Fruit fly (Drosophila melanogaster): ENCODE results near the gene CG46397.

The CG46397 gene

DNA sequence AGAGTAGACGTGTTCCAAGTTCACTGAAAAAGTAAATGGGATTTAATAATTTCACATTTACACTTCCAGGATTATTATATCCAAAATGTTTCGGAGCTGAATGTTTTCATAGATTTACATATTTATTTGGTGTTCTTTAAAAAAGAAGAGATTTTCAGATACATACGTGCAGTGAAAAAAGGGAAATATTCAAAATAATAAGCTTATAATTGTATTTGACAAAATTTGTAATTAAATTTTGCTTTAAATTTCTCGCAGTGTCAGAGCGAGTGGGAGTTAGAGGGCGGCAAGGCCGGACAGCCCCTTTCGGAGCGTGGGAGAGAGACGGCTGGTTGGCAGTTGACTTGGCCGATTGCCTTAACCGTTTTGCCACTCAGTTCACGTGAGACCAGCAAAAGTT lies 10.1 kb upstream of the CG46397 start, which contains the start of gene Tsp29Fb:
TSS of gene Tsp29Fb (plus strand) at position 388 of the 400 bp plus-strand sequence.
- TF ChIP-seq psq (optimal IDR thresholded peaks at IDR 0.05) (no peak), CG8478 (optimal IDR thresholded peaks at IDR 0.05) (no peak), usp (GFP tag; optimal IDR thresholded peaks at IDR 0.05) (no peak), Dll (optimal IDR thresholded peaks at IDR 0.05) (no peak), EcR (GFP tag; optimal IDR thresholded peaks at IDR 0.05) (no peak), pan (optimal IDR thresholded peaks at IDR 0.05) (no peak)

DNA sequence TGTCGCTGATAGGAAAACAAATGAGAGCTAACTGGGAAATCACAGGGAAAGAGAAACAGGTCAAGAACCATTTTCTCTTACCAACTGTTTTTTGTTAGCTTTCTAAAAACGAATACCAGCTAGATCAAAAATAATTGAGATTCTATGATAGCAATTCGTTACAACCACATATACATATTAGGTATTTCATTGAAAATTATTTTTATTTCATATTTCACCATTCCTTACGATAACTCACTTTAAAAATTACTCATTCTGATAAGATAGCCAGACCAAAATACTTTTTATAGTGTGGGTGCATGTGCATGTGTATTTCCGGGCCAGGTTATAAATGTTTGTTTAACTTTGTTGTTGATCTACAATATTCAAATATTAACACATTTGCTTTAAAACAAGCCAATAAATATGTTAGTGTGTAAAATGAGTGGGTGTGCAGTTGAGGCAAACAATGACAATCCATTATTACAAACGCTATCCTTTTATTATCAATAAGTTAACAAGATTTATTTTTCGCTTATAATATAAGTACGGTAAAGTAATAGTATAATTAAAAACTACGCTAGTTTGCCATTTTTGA lies 9.1 kb upstream of the CG46397 start:
- TF ChIP-seq usp (GFP tag; optimal IDR thresholded peaks at IDR 0.05): no peak
- TF ChIP-seq CG8478 (optimal IDR thresholded peaks at IDR 0.05): no peak
- no peak for TF ChIP-seq EcR (GFP tag; optimal IDR thresholded peaks at IDR 0.05)

DNA sequence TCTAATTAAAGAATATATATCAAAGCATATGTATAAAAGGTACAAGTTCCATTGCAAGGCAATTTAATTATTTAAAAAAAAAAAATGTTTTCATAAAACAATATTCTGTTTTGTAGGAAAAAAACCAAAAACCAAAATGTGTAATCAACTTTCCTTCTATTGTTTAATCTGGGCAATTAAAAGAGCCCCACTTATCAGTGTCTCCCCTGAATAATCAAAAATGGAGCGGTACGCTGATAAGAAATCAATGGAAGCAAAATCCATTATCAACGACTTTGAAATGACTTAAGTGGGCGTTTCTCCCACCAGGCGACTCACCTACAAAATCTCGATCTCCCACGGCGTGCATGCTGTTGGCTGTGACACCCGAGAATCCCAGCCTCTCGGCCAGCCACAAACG lies 6.4 kb upstream of the CG46397 start:
- no peak for TF ChIP-seq CG8478 (optimal IDR thresholded peaks at IDR 0.05)
- TF ChIP-seq pan (optimal IDR thresholded peaks at IDR 0.05): no peak
- TF ChIP-seq EcR (GFP tag; optimal IDR thresholded peaks at IDR 0.05): no peak
- no peak for TF ChIP-seq psq (optimal IDR thresholded peaks at IDR 0.05)
- no peak for TF ChIP-seq usp (GFP tag; optimal IDR thresholded peaks at IDR 0.05)
- TF ChIP-seq Dll (optimal IDR thresholded peaks at IDR 0.05): no peak

DNA sequence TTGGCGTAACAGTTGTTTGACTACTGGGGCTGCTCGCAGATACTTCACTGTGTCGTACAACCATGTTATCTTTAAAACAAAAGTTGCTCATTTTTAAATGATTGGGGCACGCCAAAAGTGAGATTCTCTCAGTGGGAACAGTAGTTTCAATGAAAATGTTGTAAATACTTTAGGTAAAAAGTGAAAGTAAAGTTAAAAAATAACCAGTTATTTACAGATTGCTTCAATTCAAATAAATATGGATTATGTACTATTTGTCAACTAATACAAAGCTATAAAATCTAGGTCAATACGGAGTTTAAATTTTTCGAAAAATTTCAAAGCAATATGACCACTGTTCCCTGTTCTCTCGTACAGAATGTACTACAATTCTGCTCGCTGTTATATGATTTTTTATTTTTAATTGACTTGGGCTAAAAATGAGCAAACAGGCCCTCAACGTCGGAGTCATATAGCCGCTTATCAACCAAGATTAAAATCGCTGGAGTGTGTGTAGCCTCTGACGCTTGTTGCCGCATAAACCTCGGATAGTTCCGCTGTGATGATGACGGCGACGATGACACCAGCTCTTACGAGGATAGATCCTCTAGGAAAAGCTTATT lies 5.2 kb upstream of the CG46397 start, which contains the start of gene Argl:
TSS of gene Argl (minus strand) at position 370 of the 602 bp plus-strand sequence.
- no peak for TF ChIP-seq psq (optimal IDR thresholded peaks at IDR 0.05)
- TF ChIP-seq pan (optimal IDR thresholded peaks at IDR 0.05): no peak
- no peak for TF ChIP-seq usp (GFP tag; optimal IDR thresholded peaks at IDR 0.05)
- TF ChIP-seq Dll (optimal IDR thresholded peaks at IDR 0.05): no peak
- no peak for TF ChIP-seq EcR (GFP tag; optimal IDR thresholded peaks at IDR 0.05)
- TF ChIP-seq CG8478 (optimal IDR thresholded peaks at IDR 0.05): no peak

DNA sequence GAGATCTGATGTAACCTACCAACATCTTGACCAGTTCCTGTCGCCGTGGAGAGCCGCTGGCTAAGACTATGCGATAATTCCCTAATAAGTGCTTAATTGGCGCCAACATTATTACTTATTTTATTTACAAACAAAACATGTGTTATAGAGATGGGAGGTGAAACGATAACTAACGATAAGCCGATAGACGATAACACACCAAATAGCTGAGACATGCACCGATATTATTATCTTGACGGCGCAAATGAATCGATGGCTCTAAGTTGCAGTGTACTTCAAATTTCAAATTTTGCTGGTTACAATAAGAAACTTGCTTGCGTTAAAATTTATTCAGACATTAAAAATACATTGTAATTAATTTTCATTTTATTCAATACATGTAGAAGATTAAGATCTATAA lies 4.0 kb upstream of the CG46397 start, which contains the start of gene CG9515:
TSS of gene CG9515 (minus strand) at position 148 of the 400 bp plus-strand sequence.
- no peak for TF ChIP-seq CG8478 (optimal IDR thresholded peaks at IDR 0.05)

DNA sequence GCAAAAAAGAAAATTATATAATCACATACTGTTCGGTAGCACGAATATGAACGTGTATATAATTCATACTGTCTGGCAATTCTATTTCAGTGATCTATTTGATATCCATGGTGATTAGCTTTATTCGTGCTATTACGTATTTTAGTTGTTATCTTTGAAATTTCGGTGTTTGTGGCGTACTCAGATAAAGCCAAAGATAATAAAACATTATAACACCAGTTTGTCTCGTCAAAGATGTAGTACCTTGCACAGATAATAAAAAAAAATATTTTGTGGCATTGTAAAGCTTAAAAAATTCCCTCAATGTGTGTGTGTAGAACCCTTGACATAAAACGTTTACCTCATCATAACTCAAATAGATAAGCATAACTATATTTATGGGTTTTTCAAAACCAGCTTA lies 923 bp downstream of the CG46397 start:
- TF ChIP-seq psq (optimal IDR thresholded peaks at IDR 0.05): no peak
- TF ChIP-seq pan (optimal IDR thresholded peaks at IDR 0.05): no peak
- TF ChIP-seq Dll (optimal IDR thresholded peaks at IDR 0.05): no peak
- TF ChIP-seq EcR (GFP tag; optimal IDR thresholded peaks at IDR 0.05): no peak
- no peak for TF ChIP-seq usp (GFP tag; optimal IDR thresholded peaks at IDR 0.05)
- no peak for TF ChIP-seq CG8478 (optimal IDR thresholded peaks at IDR 0.05)

DNA sequence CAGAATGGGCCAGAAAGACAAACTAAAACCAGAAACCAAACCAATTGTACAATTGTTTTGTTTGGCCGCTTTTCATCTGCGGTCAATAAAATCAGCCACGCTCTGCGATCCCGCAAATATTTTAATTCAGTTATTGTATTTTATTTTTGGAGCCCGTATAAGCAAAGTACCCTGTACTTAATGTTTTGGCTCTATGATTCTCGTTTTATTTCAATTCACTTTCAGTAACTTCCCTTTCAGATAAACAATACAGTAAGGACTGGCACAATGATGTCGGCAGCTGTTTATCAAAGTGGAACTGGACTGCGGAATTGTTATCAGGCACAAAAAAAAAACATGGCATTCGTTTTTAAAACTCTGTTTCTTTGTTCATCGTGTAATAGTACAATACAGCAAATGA lies 1.6 kb downstream of the CG46397 start:
- no peak for TF ChIP-seq psq (optimal IDR thresholded peaks at IDR 0.05)
- no peak for TF ChIP-seq usp (GFP tag; optimal IDR thresholded peaks at IDR 0.05)
- no peak for TF ChIP-seq EcR (GFP tag; optimal IDR thresholded peaks at IDR 0.05)
- no peak for TF ChIP-seq Dll (optimal IDR thresholded peaks at IDR 0.05)
- no peak for TF ChIP-seq pan (optimal IDR thresholded peaks at IDR 0.05)
- TF ChIP-seq CG8478 (optimal IDR thresholded peaks at IDR 0.05): no peak

DNA sequence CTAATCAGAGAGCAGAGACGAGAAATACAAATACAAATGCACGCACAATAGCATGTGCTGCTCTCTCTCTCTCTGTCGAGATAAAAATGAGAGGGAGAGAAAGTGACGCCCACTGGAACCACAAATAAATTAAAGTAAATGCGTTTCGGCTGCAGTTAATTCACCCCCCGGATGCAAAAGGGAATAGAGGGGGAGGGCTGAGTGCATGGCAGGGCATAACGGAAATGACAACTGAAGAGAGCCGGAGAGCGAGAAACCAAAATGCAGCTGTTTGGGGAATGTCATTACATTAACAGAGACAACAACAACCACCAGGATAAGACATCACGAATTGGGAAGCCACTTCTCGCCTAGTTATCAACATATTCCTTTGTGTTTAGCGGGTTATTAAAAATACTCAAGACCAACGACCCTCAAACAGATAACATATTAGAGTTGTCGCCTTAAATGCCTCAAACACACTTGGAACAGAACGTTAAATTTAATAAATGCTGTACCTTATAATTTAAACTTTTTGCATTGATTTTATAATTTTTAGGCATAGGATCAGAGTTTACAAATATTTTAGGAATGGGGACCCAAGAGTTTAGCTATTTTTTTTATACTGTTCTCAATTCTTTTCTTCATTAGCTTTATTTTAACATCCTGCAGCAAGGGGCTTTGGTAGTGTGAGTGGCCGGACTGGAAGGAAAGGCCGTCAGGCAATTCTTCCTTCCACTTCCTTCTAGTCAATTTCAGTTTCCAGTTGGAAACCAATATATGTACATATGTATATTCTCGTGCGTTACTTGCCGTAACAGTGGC lies 3.1 kb downstream of the CG46397 start:
- TF ChIP-seq EcR (GFP tag; optimal IDR thresholded peaks at IDR 0.05) (no peak), Dll (optimal IDR thresholded peaks at IDR 0.05) (no peak), usp (GFP tag; optimal IDR thresholded peaks at IDR 0.05) (no peak), psq (optimal IDR thresholded peaks at IDR 0.05) (no peak), pan (optimal IDR thresholded peaks at IDR 0.05) (no peak), CG8478 (optimal IDR thresholded peaks at IDR 0.05) (no peak)

DNA sequence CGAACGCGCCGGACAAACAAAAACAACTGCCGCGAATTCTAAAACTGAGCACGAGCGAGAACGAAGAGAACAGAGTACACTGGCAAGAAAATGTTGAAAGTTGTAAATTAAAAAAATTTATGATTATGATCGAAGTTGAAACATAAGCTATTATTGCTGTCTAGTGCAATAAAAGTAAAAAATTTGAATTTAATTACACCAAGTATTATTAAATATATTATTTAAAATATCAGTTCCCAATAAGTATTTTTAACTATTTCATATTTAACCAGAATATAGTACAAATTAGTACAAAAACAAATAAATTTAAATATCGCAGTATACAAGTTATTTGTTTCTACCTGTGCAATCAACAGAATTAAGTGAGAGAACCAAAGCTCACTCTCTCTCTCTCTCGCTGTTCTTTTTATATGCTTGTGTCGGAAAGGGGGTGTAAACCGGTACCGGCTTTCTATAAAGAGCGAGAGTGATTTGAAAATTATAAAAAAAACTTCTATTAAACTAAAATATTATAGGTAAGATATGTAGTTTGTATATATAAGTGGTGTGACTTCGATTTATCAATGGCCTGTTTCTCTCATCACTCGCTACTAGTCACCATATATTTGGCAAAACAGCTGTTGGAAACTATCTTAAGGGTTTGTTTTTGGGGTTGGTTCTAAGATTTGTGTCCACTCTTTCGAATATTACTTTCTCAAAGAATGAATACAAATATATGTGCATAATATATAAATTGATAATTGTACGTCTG lies 4.3 kb downstream of the CG46397 start, which contains the start of gene C1GalTA:
TSS of gene C1GalTA (minus strand) at position 33 of the 751 bp plus-strand sequence.
- TF ChIP-seq EcR (GFP tag; optimal IDR thresholded peaks at IDR 0.05) (no peak), psq (optimal IDR thresholded peaks at IDR 0.05) (no peak), CG8478 (optimal IDR thresholded peaks at IDR 0.05) (no peak), pan (optimal IDR thresholded peaks at IDR 0.05) (no peak), Dll (optimal IDR thresholded peaks at IDR 0.05) (no peak), usp (GFP tag; optimal IDR thresholded peaks at IDR 0.05) (no peak)

DNA sequence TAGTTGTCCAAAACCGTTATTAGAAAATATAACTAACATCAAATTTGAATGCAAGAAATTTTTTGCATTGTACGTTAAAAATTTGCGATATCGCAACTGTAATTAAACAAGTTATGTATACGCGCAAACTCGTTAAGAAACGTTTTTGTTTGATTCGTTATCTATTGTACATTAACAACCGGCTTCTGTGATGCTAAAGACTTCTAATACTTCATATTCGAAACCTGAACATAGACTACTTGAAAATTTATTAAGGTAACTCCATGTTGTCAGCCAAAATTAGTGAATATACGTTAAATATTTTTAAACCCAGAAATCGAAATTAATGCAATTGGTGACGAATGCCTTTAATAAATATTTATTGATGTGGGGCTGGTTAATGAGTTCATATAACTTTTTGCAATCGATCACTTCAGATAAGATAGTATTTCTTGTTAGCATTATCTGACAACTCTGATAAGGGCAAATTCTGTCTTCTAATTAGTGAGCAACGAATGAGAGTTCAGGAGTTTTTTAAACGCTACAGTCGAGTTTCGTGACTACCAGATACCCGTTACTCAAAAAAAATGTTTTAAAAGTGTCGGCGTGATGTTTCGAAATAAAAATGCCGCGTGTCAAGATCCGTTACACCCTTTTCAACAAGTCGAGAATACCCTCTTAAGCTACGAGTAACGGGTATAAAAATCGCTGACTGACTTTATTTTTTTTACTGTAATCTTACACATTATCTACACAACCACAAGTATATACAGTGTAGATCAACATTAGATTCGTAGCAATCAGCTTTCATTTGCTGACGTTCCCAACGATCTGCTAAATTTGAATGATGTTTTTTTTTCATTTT lies 5.3 kb downstream of the CG46397 start:
- TF ChIP-seq Dll (optimal IDR thresholded peaks at IDR 0.05): no peak
- peak; percentile 71 for TF ChIP-seq pan (optimal IDR thresholded peaks at IDR 0.05)
